Fruit fly (Drosophila melanogaster) whole organism, prepupa: ENCODE results near the gene Bdp1.

ENCODE experiments used
- CG11762 ChIP-seq: fragments of 200-800 bp; sonication (Bioruptor generic); optimal IDR thresholded peaks from 3 replicates; lab custom pipeline; 2016; ENCODE audit warnings: missing biosample characterization, missing genetic modification characterization; ENCODE audit not compliant: insufficient read depth
- CG3032 ChIP-seq: fragments of 200-800 bp; optimal IDR thresholded peaks from 2 replicates; lab custom pipeline; 2019; ENCODE audit warnings: missing biosample characterization, mild to moderate bottlenecking, missing genetic modification characterization, moderate library complexity
- CG6276 ChIP-seq: fragments of 200-800 bp; sonication (Bioruptor generic); optimal IDR thresholded peaks from 2 replicates; lab custom pipeline; 2017; ENCODE audit warnings: missing biosample characterization, mild to moderate bottlenecking, missing genetic modification characterization
- CG6808 ChIP-seq: fragments of 200-800 bp; sonication (Bioruptor generic); optimal IDR thresholded peaks from 3 replicates; lab custom pipeline; 2017; ENCODE audit warnings: missing biosample characterization, missing genetic modification characterization, mild to moderate bottlenecking, moderate library complexity, missing genetic modification reagents
- CG6854 ChIP-seq: fragments of 200-800 bp; sonication (Bioruptor generic); optimal IDR thresholded peaks from 2 replicates; lab custom pipeline; 2017; ENCODE audit warnings: missing biosample characterization, mild to moderate bottlenecking, missing genetic modification characterization
- CG8319 ChIP-seq: fragments of 200-800 bp; sonication (Bioruptor generic); optimal IDR thresholded peaks from 3 replicates; lab custom pipeline; 2016; ENCODE audit warnings: missing biosample characterization, missing genetic modification characterization
- Eip93F ChIP-seq: fragments of 200-800 bp; sonication (Bioruptor generic); optimal IDR thresholded peaks from 2 replicates; lab custom pipeline; 2016; ENCODE audit warnings: missing biosample characterization, mild to moderate bottlenecking, missing genetic modification characterization
- Sox102F ChIP-seq: fragments of 200-800 bp; sonication (Bioruptor generic); optimal IDR thresholded peaks from 2 replicates; lab custom pipeline; 2016; ENCODE audit warnings: missing biosample characterization, mild to moderate bottlenecking, missing genetic modification characterization
- achi ChIP-seq: fragments of 200-800 bp; sonication (Bioruptor generic); optimal IDR thresholded peaks from 3 replicates; lab custom pipeline; 2016; ENCODE audit warnings: missing biosample characterization, missing genetic modification characterization

- TF ChIP-seq CG6808 (GFP tag; lab: Kevin White, UChicago) = no peak
- no peak for TF ChIP-seq CG6854
- TF ChIP-seq CG8319 (GFP tag; lab: Kevin White, UChicago) = no peak
- TF ChIP-seq achi (GFP tag; lab: Kevin White, UChicago) = peak; percentile 80
- TF ChIP-seq CG3032 (tag; lab: Kevin White, UChicago) = peak; percentile 78
- no peak for TF ChIP-seq CG6276 (GFP tag; lab: Kevin White, UChicago)
- TF ChIP-seq Eip93F (GFP tag; lab: Kevin White, UChicago) = peak; percentile 21
- TF ChIP-seq Sox102F = no peak
- peak; percentile 32 for TF ChIP-seq CG11762 (GFP tag; lab: Kevin White, UChicago)
Measured at dm6 chr2L:13378488-13378964, 4.8 kb upstream of the Bdp1 start, which contains the start of the genes CG9302 and beta'COP.
